Fruit fly (Drosophila melanogaster) whole organism, embryonic: Measurements from ENCODE around the gene TwdlV.
A peak's percentile ranks its signal among the peaks of the same experiment; 100 is the strongest.

ENCODE experiments used
- Ada2b ChIP-seq: fragments of 200-800 bp; sonication (Bioruptor generic); IDR thresholded peaks from 2 replicates; pipeline ENCODE4 v1.3.6; 2022; ENCODE audit warnings: missing biosample characterization, missing genetic modification characterization
- Atf6 ChIP-seq: fragments of 200-800 bp; sonication (Bioruptor generic); IDR thresholded peaks from 2 replicates; pipeline ENCODE4 v1.3.6; 2022; ENCODE audit warnings: missing biosample characterization, missing genetic modification characterization
- C15 ChIP-seq: fragments of 200-800 bp; sonication (Bioruptor generic); IDR thresholded peaks from 3 replicates; pipeline ENCODE4 v1.3.6; 2022; ENCODE audit warnings: missing biosample characterization, missing genetic modification characterization
- CG10431 ChIP-seq: fragments of 200-800 bp; sonication (Bioruptor generic); optimal IDR thresholded peaks from 3 replicates; lab custom pipeline; 2018; ENCODE audit warnings: missing biosample characterization, mild to moderate bottlenecking, missing genetic modification characterization
- CG11093 ChIP-seq: fragments of 200-800 bp; sonication (Bioruptor generic); IDR thresholded peaks from 3 replicates; pipeline ENCODE4 v1.3.6; 2022; ENCODE audit warnings: missing biosample characterization, missing genetic modification characterization
- CG11560 ChIP-seq: fragments of 200-800 bp; sonication (Bioruptor generic); IDR thresholded peaks from 3 replicates; pipeline ENCODE4 v1.3.6; 2022; ENCODE audit warnings: missing biosample characterization, missing genetic modification characterization
- CG13424 ChIP-seq: fragments of 200-800 bp; sonication (Bioruptor generic); optimal IDR thresholded peaks from 2 replicates; lab custom pipeline; 2019; ENCODE audit warnings: missing biosample characterization, mild to moderate bottlenecking, missing genetic modification characterization, moderate library complexity
- CG14710 ChIP-seq: fragments of 200-800 bp; sonication (Bioruptor generic); optimal IDR thresholded peaks from 3 replicates; lab custom pipeline; 2019; ENCODE audit warnings: missing biosample characterization, mild to moderate bottlenecking, missing genetic modification characterization, moderate library complexity
- CG16815 ChIP-seq: fragments of 200-800 bp; sonication (Bioruptor generic); optimal IDR thresholded peaks from 3 replicates; lab custom pipeline; 2017; ENCODE audit warnings: missing biosample characterization, mild to moderate bottlenecking, missing genetic modification characterization
- CG17385 ChIP-seq: fragments of 200-800 bp; sonication (Bioruptor generic); optimal IDR thresholded peaks from 3 replicates; lab custom pipeline; 2018; ENCODE audit warnings: missing biosample characterization, mild to moderate bottlenecking, missing genetic modification characterization
- CG18599 ChIP-seq: fragments of 200-800 bp; sonication (Bioruptor generic); optimal IDR thresholded peaks from 3 replicates; lab custom pipeline; 2017; ENCODE audit warnings: missing biosample characterization, missing genetic modification characterization, mild to moderate bottlenecking, moderate library complexity, missing genetic modification reagents
- CG33557 ChIP-seq: fragments of 200-800 bp; sonication (Bioruptor generic); optimal IDR thresholded peaks from 2 replicates; lab custom pipeline; 2019; ENCODE audit warnings: missing biosample characterization, mild to moderate bottlenecking, missing genetic modification characterization, moderate library complexity
- CG4820 ChIP-seq: fragments of 200-800 bp; sonication (Bioruptor generic); optimal IDR thresholded peaks from 3 replicates; lab custom pipeline; 2016; ENCODE audit warnings: missing biosample characterization, missing genetic modification characterization
- CG6175 ChIP-seq: fragments of 200-800 bp; sonication (Bioruptor generic); IDR thresholded peaks from 3 replicates; pipeline ENCODE4 v1.3.6; 2022; ENCODE audit warnings: missing biosample characterization, missing genetic modification characterization
- CG6765 ChIP-seq: fragments of 200-800 bp; sonication (Bioruptor generic); optimal IDR thresholded peaks from 3 replicates; lab custom pipeline; 2017; ENCODE audit warnings: missing biosample characterization, mild to moderate bottlenecking, missing genetic modification characterization
- CG6813 ChIP-seq: fragments of 200-800 bp; sonication (Bioruptor generic); optimal IDR thresholded peaks from 2 replicates; lab custom pipeline; 2017; ENCODE audit warnings: missing biosample characterization, missing genetic modification characterization, mild to moderate bottlenecking, moderate library complexity, missing genetic modification reagents
- CG7963 ChIP-seq: fragments of 200-800 bp; sonication (Bioruptor generic); IDR thresholded peaks from 3 replicates; pipeline ENCODE4 v1.3.6; 2022; ENCODE audit warnings: missing biosample characterization, missing genetic modification characterization; ENCODE audit not compliant: partially characterized antibody
- CkIIα-i1 ChIP-seq: fragments of 200-800 bp; sonication (Bioruptor generic); IDR thresholded peaks from 2 replicates; pipeline ENCODE4 v1.3.6; 2022; ENCODE audit warnings: missing biosample characterization, missing genetic modification characterization
- D19B ChIP-seq: fragments of 200-800 bp; sonication (Bioruptor generic); optimal IDR thresholded peaks from 2 replicates; lab custom pipeline; 2017; ENCODE audit warnings: missing biosample characterization, mild to moderate bottlenecking, missing genetic modification characterization
- Dad ChIP-seq: fragments of 200-800 bp; sonication (Bioruptor generic); optimal IDR thresholded peaks from 3 replicates; lab custom pipeline; 2016; ENCODE audit warnings: missing biosample characterization, missing genetic modification characterization
- Doc3 ChIP-seq: fragments of 200-800 bp; sonication (Bioruptor generic); IDR thresholded peaks from 3 replicates; pipeline ENCODE4 v1.3.6; 2022; ENCODE audit warnings: missing biosample characterization, missing genetic modification characterization; ENCODE audit not compliant: partially characterized antibody
- E2f2 ChIP-seq: fragments of 200-800 bp; sonication (Bioruptor generic); IDR thresholded peaks from 2 replicates; pipeline ENCODE4 v1.3.6; 2022; ENCODE audit warnings: missing biosample characterization, missing genetic modification characterization
- Ets65A ChIP-seq: fragments of 200-800 bp; sonication (Bioruptor generic); peaks from one replicate; lab custom pipeline; 2016; ENCODE audit warnings: missing biosample characterization, missing genetic modification characterization
- Fer2 ChIP-seq: fragments of 200-800 bp; sonication (Bioruptor generic); optimal IDR thresholded peaks from 2 replicates; lab custom pipeline; 2018; ENCODE audit warnings: missing biosample characterization, mild to moderate bottlenecking, missing genetic modification characterization, moderate library complexity
- HLH4C ChIP-seq: fragments of 200-800 bp; sonication (Bioruptor generic); IDR thresholded peaks from 3 replicates; pipeline ENCODE4 v1.3.6; 2022; ENCODE audit warnings: missing biosample characterization, missing genetic modification characterization; ENCODE audit not compliant: partially characterized antibody
- Hr51 ChIP-seq, 2 experiments: fragments of 200-800 bp; sonication (Bioruptor generic); optimal IDR thresholded peaks; 2 replicates in 1 of 2; 3 replicates in 1 of 2; lab custom pipeline; 2016 to 2018; ENCODE audit warnings: missing biosample characterization in 2 of 2, missing genetic modification characterization in 2 of 2, mild to moderate bottlenecking in 1 of 2, moderate library complexity in 1 of 2
- Lhr ChIP-seq: fragments of 200-800 bp; sonication (Bioruptor generic); optimal IDR thresholded peaks from 3 replicates; lab custom pipeline; 2017; ENCODE audit warnings: mild to moderate bottlenecking, missing biosample characterization, missing genetic modification reagents, missing genetic modification characterization
- Mad ChIP-seq: fragments of 200-800 bp; sonication (Bioruptor generic); optimal IDR thresholded peaks from 2 replicates; lab custom pipeline; 2016; ENCODE audit warnings: missing biosample characterization, missing genetic modification characterization
- NFAT ChIP-seq: fragments of 200-800 bp; sonication (Bioruptor generic); IDR thresholded peaks from 2 replicates; pipeline ENCODE4 v1.3.6; 2022; ENCODE audit warnings: missing biosample characterization, missing genetic modification characterization
- NfI ChIP-seq: fragments of 200-800 bp; sonication (Bioruptor generic); optimal IDR thresholded peaks from 3 replicates; lab custom pipeline; 2018; ENCODE audit warnings: missing biosample characterization, mild to moderate bottlenecking, missing genetic modification characterization, moderate library complexity
- Opbp ChIP-seq: fragments of 200-800 bp; sonication (Bioruptor generic); IDR thresholded peaks from 3 replicates; pipeline ENCODE4 v1.3.6; 2022; ENCODE audit warnings: missing biosample characterization, missing genetic modification characterization; ENCODE audit not compliant: partially characterized antibody
- Pdp1 ChIP-seq, 2 experiments: fragments of 200-800 bp; sonication (Bioruptor generic); optimal IDR thresholded peaks; 3 replicates each; lab custom pipeline; 2016; ENCODE audit warnings: missing biosample characterization in 2 of 2, missing genetic modification characterization in 2 of 2, mild to moderate bottlenecking in 1 of 2, moderate library complexity in 1 of 2
- Scr ChIP-seq: fragments of 200-800 bp; sonication (Bioruptor generic); IDR thresholded peaks from 2 replicates; pipeline ENCODE4 v1.3.6; 2022; ENCODE audit warnings: missing biosample characterization, missing genetic modification characterization; ENCODE audit not compliant: partially characterized antibody
- Sry-β ChIP-seq: fragments of 200-800 bp; sonication (Bioruptor generic); optimal IDR thresholded peaks from 2 replicates; lab custom pipeline; 2018; ENCODE audit warnings: missing biosample characterization, mild to moderate bottlenecking, missing genetic modification characterization, moderate library complexity
- bowl ChIP-seq: fragments of 200-800 bp; sonication (Bioruptor generic); IDR thresholded peaks from 2 replicates; pipeline ENCODE4 v1.3.6; 2022; ENCODE audit warnings: missing biosample characterization, missing genetic modification characterization
- chm ChIP-seq: fragments of 200-800 bp; sonication (Bioruptor generic); IDR thresholded peaks from 2 replicates; pipeline ENCODE4 v1.3.6; 2022; ENCODE audit warnings: missing biosample characterization, missing genetic modification characterization
- dpn ChIP-seq, 2 experiments: fragments of 200-800 bp; sonication (Bioruptor generic); optimal IDR thresholded peaks; 3 replicates each; lab custom pipeline; 2016; ENCODE audit warnings: missing biosample characterization in 2 of 2, missing genetic modification characterization in 2 of 2
- dysf ChIP-seq: fragments of 200-800 bp; sonication (Bioruptor generic); IDR thresholded peaks from 3 replicates; pipeline ENCODE4 v1.3.6; 2022; ENCODE audit warnings: missing biosample characterization, missing genetic modification characterization
- hth ChIP-seq: fragments of >200 bp; optimal IDR thresholded peaks from 2 replicates; lab custom pipeline; 2017; ENCODE audit warnings: inconsistent platforms
- insv ChIP-seq, 2 experiments: fragments of 200-800 bp; sonication (Bioruptor generic); optimal IDR thresholded peaks; 3 replicates each; lab custom pipeline; 2016 to 2018; ENCODE audit warnings: missing biosample characterization in 2 of 2, missing genetic modification characterization in 2 of 2
- kay ChIP-seq: fragments of 200-800 bp; sonication (Bioruptor generic); optimal IDR thresholded peaks from 2 replicates; lab custom pipeline; 2016; ENCODE audit warnings: missing biosample characterization, missing genetic modification characterization
- lab ChIP-seq: fragments of 200-800 bp; sonication (Bioruptor generic); optimal IDR thresholded peaks from 3 replicates; lab custom pipeline; 2017; ENCODE audit warnings: missing biosample characterization, missing genetic modification characterization, mild to moderate bottlenecking, moderate library complexity, missing genetic modification reagents
- lov ChIP-seq, 2 experiments: fragments of 200-800 bp in 1 of 2; fragments of >200 bp in 1 of 2; sonication (Bioruptor generic) in 1 of 2; IDR thresholded peaks in 1 of 2; optimal IDR thresholded peaks in 1 of 2; 2 replicates in 1 of 2; 3 replicates in 1 of 2; pipeline versions ENCODE4 v1.3.6 to Lab custom; 2017 to 2022; ENCODE audit warnings: missing biosample characterization in 1 of 2, missing genetic modification characterization in 1 of 2
- pzg ChIP-seq: fragments of 200-800 bp; sonication (Bioruptor generic); optimal IDR thresholded peaks from 3 replicates; lab custom pipeline; 2018; ENCODE audit warnings: missing biosample characterization, mild to moderate bottlenecking, missing genetic modification characterization, moderate library complexity
- ro ChIP-seq: fragments of 200-800 bp; sonication (Bioruptor generic); IDR thresholded peaks from 2 replicates; pipeline ENCODE4 v1.3.6; 2022; ENCODE audit warnings: missing biosample characterization, missing genetic modification characterization
- slp2 ChIP-seq: fragments of 200-800 bp; sonication (Bioruptor generic); optimal IDR thresholded peaks from 2 replicates; lab custom pipeline; 2016; ENCODE audit warnings: missing biosample characterization, missing genetic modification characterization
- tap ChIP-seq: fragments of 200-800 bp; optimal IDR thresholded peaks from 3 replicates; lab custom pipeline; 2019; ENCODE audit warnings: missing biosample characterization, mild to moderate bottlenecking, missing genetic modification characterization, moderate library complexity
- tna ChIP-seq: fragments of 200-800 bp; sonication (Bioruptor generic); IDR thresholded peaks from 2 replicates; pipeline ENCODE4 v1.3.6; 2022; ENCODE audit warnings: missing biosample characterization, missing genetic modification characterization; ENCODE audit not compliant: partially characterized antibody

TwdlV gene

DNA sequence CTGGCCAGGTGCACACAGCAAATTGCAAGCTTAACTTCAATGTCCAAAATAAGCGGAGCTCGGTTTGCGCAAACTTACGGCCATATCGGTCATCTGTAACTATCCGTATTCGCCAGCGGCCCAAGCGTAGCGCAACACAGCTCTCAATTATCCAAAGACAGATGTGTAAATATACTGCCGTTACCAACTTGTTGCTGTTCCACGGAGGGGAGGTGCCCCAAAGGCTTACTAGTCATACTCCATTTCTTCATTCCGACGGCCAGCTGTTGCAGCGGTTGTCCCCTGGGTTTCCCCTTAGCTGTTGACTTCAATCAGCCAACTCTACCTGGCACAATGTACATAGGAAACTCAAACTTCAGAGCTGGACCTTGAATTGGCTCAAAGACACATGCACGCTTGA lies 34.5 kb upstream of the TwdlV start, which contains the start of gene CG31516:
Gene CG31516, minus strand, starts transcription at position 101 of the 400 bp plus-strand sequence.
- no peak for TF ChIP-seq CG14710 (tag; lab: Kevin White, UChicago)
- TF ChIP-seq lab (GFP tag; lab: Kevin White, UChicago), result no peak

- TF ChIP-seq Scr (GFP tag; lab: Robert Waterston, UW) (peak; percentile 95), insv (GFP tag; optimal IDR thresholded peaks at IDR 0.05; lab: Kevin White, UChicago) (no peak), HLH4C (GFP tag; lab: Robert Waterston, UW) (peak; percentile 97), CG11560 (no peak), Sry-β (GFP tag; lab: Kevin White, UChicago) (no peak), CG6175 (GFP tag; lab: Robert Waterston, UW) (no peak), Pdp1 (GFP tag; optimal IDR thresholded peaks at IDR 0.05; lab: Kevin White, UChicago) (peak in 1 of 2 experiments; percentile 33), E2f2 (GFP tag; lab: Robert Waterston, UW) (peak; percentile 99), C15 (no peak), tap (tag; lab: Kevin White, UChicago) (no peak), CG11093 (GFP tag; lab: Robert Waterston, UW) (no peak), CG18599 (GFP tag; lab: Kevin White, UChicago) (no peak), CG17385 (GFP tag; lab: Kevin White, UChicago) (no peak), Opbp (GFP tag; lab: Robert Waterston, UW) (peak; percentile 98), bowl (GFP tag; lab: Robert Waterston, UW) (no peak), dysf (GFP tag; lab: Robert Waterston, UW) (peak; percentile 25; the same call in 1 of the 3 replicates), D19B (no peak), kay (GFP tag; lab: Kevin White, UChicago) (no peak), CG6813 (GFP tag; lab: Kevin White, UChicago) (no peak), Lhr (peak; percentile 88), Ets65A (GFP tag; lab: Kevin White, UChicago) (peak; percentile 87), chm (GFP tag; lab: Robert Waterston, UW) (peak; percentile 54; the same call in 1 of the 2 replicates), NfI (no peak), Fer2 (tag; lab: Kevin White, UChicago) (no peak), CG13424 (tag; lab: Kevin White, UChicago) (peak; percentile 14), Doc3 (peak; percentile 96), CG10431 (GFP tag; lab: Kevin White, UChicago) (no peak), Atf6 (GFP tag; lab: Robert Waterston, UW) (no peak), Dad (GFP tag; lab: Kevin White, UChicago) (peak; percentile 57), CG4820 (GFP tag; lab: Kevin White, UChicago) (no peak), CG16815 (no peak), ro (no peak), tna (GFP tag; lab: Robert Waterston, UW) (peak; percentile 97), pzg (GFP tag; lab: Kevin White, UChicago) (peak; percentile 97), CG7963 (peak; percentile 97), Mad (GFP tag; lab: Kevin White, UChicago) (peak; percentile 31), Hr51 (GFP tag; optimal IDR thresholded peaks at IDR 0.05; lab: Kevin White, UChicago) (peak in 1 of 2 experiments; percentile 44), Ada2b (GFP tag; lab: Robert Waterston, UW) (no peak), CG33557 (no peak), lov (optimal IDR thresholded peaks at IDR 0.05; lab: Kevin White, UChicago) (no peak), lov (GFP tag; IDR thresholded peaks at IDR 0.05; lab: Robert Waterston, UW) (no peak), CkIIα-i1 (no peak), hth (no peak), CG6765 (GFP tag; lab: Kevin White, UChicago) (no peak), slp2 (GFP tag; lab: Kevin White, UChicago) (no peak), NFAT (peak; percentile 53), dpn (GFP tag; optimal IDR thresholded peaks at IDR 0.05; lab: Kevin White, UChicago) (peak; percentile 37)
Observed at dm6 chr3R:4220780-4221179, 33.7 kb upstream of the TwdlV start.
